Worm (Caenorhabditis elegans): ENCODE measurements around the gene F46F5.5.

Gene F46F5.5

DNA sequence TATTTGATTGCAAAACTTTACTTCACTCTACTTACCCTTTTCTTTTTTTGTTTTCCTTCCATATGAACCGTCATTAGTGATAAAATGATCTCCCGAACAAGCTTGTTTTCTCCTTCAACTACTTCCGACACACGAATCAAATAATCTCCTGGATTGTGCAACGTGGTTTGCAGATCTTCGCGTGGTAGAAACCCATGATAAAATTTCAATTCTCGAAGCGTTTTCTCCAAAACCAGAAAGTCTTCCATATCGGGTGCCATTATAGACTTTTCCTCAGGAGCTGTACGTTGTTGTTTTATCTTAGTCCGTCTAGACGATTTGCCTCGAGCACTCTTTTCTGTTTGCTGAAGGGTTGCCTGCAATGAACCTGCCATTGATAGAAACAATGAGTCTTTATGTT, 15.4 kb downstream of the F46F5.5 start:
- TF ChIP-seq ama-1 (optimal IDR thresholded peaks at IDR 0.05) (no peak), blmp-1 (tag; optimal IDR thresholded peaks at IDR 0.05) (no peak), dpl-1 (GFP tag; optimal IDR thresholded peaks at IDR 0.05) (no peak), rnt-1 (tag; optimal IDR thresholded peaks at IDR 0.05) (no peak), tbx-2 (tag; optimal IDR thresholded peaks at IDR 0.05) (no peak), lin-35 (GFP tag; optimal IDR thresholded peaks at IDR 0.05) (no peak), C16A3.4 (tag; optimal IDR thresholded peaks at IDR 0.05) (no peak), C04F5.9 (tag; optimal IDR thresholded peaks at IDR 0.05) (no peak), sptf-1 (tag; optimal IDR thresholded peaks at IDR 0.05) (no peak), efl-3 (GFP tag; optimal IDR thresholded peaks at IDR 0.05) (no peak), hpl-2 (GFP tag; optimal IDR thresholded peaks at IDR 0.05) (no peak), nhr-71 (tag; optimal IDR thresholded peaks at IDR 0.05) (no peak), C34B4.2 (tag; optimal IDR thresholded peaks at IDR 0.05) (no peak), zip-4 (GFP tag; optimal IDR thresholded peaks at IDR 0.05) (no peak), lin-15B (tag; optimal IDR thresholded peaks at IDR 0.05) (no peak), dsc-1 (tag; optimal IDR thresholded peaks at IDR 0.05) (no peak)

DNA sequence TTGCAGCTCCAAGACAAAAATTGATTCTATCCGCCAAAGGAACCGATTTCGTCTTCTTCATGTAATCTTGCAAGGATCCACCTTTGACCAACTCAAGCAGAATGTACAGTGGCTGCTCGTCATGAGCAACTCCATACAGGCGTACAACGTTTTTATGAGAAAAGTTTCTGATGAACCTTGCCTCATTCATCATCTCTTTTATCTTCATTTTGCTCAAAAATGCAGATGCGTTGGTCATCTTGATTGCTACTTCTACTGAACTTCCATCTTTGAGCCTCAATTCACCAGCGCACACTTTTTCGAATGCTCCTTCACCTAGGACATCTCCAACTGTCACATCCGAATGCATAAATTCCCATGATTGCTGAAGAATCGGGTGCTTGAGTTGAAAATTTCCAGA, 15.9 kb downstream of the F46F5.5 start:
- TF ChIP-seq egl-27 (tag; optimal IDR thresholded peaks at IDR 0.05) (no peak), lin-13 (GFP tag; optimal IDR thresholded peaks at IDR 0.05) (no peak), hpl-2 (GFP tag; optimal IDR thresholded peaks at IDR 0.05) (no peak), pax-3 (tag; optimal IDR thresholded peaks at IDR 0.05) (no peak), aly-2 (tag; optimal IDR thresholded peaks at IDR 0.05) (no peak), lin-35 (GFP tag; optimal IDR thresholded peaks at IDR 0.05) (no peak), C04F5.9 (tag; optimal IDR thresholded peaks at IDR 0.05) (no peak), fkh-4 (tag; optimal IDR thresholded peaks at IDR 0.05; ENCODE audit: borderline replicate concordance) (no peak), mep-1 (tag; optimal IDR thresholded peaks at IDR 0.05) (no peak), irx-1 (tag; optimal IDR thresholded peaks at IDR 0.05) (no peak), sup-37 (GFP tag; optimal IDR thresholded peaks at IDR 0.05) (no peak), zip-4 (GFP tag; optimal IDR thresholded peaks at IDR 0.05) (no peak), alr-1 (tag; optimal IDR thresholded peaks at IDR 0.05; ENCODE audit: borderline replicate concordance) (no peak), lin-39 (tag; optimal IDR thresholded peaks at IDR 0.05) (no peak), fkh-10 (GFP tag; optimal IDR thresholded peaks at IDR 0.05) (no peak), swsn-7 (tag; optimal IDR thresholded peaks at IDR 0.05) (no peak)

DNA sequence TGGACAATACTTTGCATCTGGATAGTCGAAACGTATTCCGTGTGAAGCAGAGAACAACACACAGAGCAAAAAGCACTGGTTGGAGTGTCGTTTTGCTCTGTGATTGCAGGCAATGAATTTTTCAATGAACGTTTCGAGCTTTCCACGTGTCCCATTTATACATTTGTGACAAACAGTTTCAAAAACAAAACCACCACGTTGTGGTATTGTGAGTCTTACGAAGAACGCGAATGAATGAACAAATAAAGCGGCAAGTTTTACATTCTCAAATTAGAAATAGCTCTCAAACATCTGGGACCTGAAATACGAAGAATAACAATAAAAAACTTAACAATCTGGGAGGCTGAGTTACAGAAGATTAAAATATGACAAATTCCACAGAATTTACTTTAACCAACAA, 21.0 kb downstream of the F46F5.5 start, which contains the start of gene F46F5.1:
TSS of gene F46F5.1 (minus strand) at position 101 of the 400 bp plus-strand sequence.
- no peak for TF ChIP-seq lin-13 (GFP tag; optimal IDR thresholded peaks at IDR 0.05)
- no peak for TF ChIP-seq F16B12.6 (tag; optimal IDR thresholded peaks at IDR 0.05)
- TF ChIP-seq ceh-82 (tag; optimal IDR thresholded peaks at IDR 0.05), result no peak
- no peak for TF ChIP-seq alr-1 (tag; optimal IDR thresholded peaks at IDR 0.05; ENCODE audit: borderline replicate concordance)
- TF ChIP-seq unc-130 (tag; optimal IDR thresholded peaks at IDR 0.05), result no peak
- no peak for TF ChIP-seq Y116A8C.19 (tag; optimal IDR thresholded peaks at IDR 0.05; ENCODE audit: borderline replicate concordance)
- no peak for TF ChIP-seq pag-3 (tag; optimal IDR thresholded peaks at IDR 0.05; ENCODE audit: borderline replicate concordance, insufficient read depth)
- TF ChIP-seq nhr-90 (tag; optimal IDR thresholded peaks at IDR 0.05; ENCODE audit: poor library complexity), result no peak
- no peak for TF ChIP-seq sox-4 (tag; optimal IDR thresholded peaks at IDR 0.05)
- no peak for TF ChIP-seq ceh-90 (tag; optimal IDR thresholded peaks at IDR 0.05)
- no peak for TF ChIP-seq dsc-1 (tag; optimal IDR thresholded peaks at IDR 0.05)
- no peak for TF ChIP-seq lsy-2 (tag; optimal IDR thresholded peaks at IDR 0.05)
- TF ChIP-seq skn-1 (tag; optimal IDR thresholded peaks at IDR 0.05), result no peak
- no peak for TF ChIP-seq lin-39 (tag; optimal IDR thresholded peaks at IDR 0.05)
- no peak for TF ChIP-seq ztf-4 (tag; optimal IDR thresholded peaks at IDR 0.05)
- TF ChIP-seq nhr-11 (tag; optimal IDR thresholded peaks at IDR 0.05), result no peak
